Fruit fly (Drosophila melanogaster): Measurements from ENCODE around the gene Dhc64C.

DNA sequence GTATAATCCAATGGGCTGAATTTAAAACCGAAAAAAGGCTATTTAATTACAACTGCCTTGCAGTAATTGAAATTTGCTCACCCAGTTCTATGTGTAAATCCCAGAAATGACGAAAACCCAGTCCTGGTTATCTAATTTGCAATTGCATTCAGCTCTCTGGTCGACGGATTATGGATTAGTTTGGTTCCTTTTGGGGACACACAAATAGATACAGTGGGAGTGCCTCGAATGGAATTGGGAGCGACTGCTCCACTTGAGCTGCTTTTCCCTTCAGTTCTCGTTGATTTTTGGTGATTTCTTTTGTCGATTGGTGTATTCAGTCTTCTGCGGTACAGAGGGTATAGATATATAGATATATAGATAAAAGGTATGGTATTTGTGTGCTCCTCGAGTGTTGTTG is 8.0 kb upstream of the Dhc64C start, which contains the start of gene CG13708:
- TF ChIP-seq CG8478 (optimal IDR thresholded peaks at IDR 0.05) (no peak), CTCF (optimal IDR thresholded peaks at IDR 0.05) (no peak)

Measured in S2 (cell line).